Worm (Caenorhabditis elegans): Measurements from ENCODE around the gene dnj-13.

The dnj-13 gene

ce11 chrII:11571260-11571854 lies 25.9 kb downstream of the dnj-13 start, which contains the start of gene F54D5.3 (continued):
- no peak for TF ChIP-seq nhr-10 (tag; optimal IDR thresholded peaks at IDR 0.05)
- peak; percentile 91 for TF ChIP-seq pqm-1 (tag; optimal IDR thresholded peaks at IDR 0.05)
- no peak for TF ChIP-seq zfp-2 (tag; optimal IDR thresholded peaks at IDR 0.05)
- no peak for TF ChIP-seq daf-19 (GFP tag; conservative IDR thresholded peaks at IDR 0.05)
- no peak for TF ChIP-seq nhr-111 (GFP tag; optimal IDR thresholded peaks at IDR 0.05)
- no peak for TF ChIP-seq duxl-1 (tag; optimal IDR thresholded peaks at IDR 0.05; ENCODE audit: poor library complexity)
- TF ChIP-seq lsy-2 (tag; optimal IDR thresholded peaks at IDR 0.05): no peak
- TF ChIP-seq ztf-7 (tag; optimal IDR thresholded peaks at IDR 0.05): no peak
- TF ChIP-seq ztf-11 (tag; optimal IDR thresholded peaks at IDR 0.05): no peak
- TF ChIP-seq lir-3 (tag; optimal IDR thresholded peaks at IDR 0.05): no peak
- TF ChIP-seq dpl-1 (GFP tag; optimal IDR thresholded peaks at IDR 0.05): no peak
- TF ChIP-seq fos-1 (tag; optimal IDR thresholded peaks at IDR 0.05): no peak
- no peak for TF ChIP-seq T26A8.4 (GFP tag; IDR thresholded peaks at IDR 0.05)
- TF ChIP-seq unc-39 (tag; optimal IDR thresholded peaks at IDR 0.05): no peak
- TF ChIP-seq tag-97 (GFP tag; IDR thresholded peaks at IDR 0.05): no peak
- TF ChIP-seq dmd-9 (GFP tag; IDR thresholded peaks at IDR 0.05): no peak
- TF ChIP-seq ceh-44 (GFP tag; IDR thresholded peaks at IDR 0.05): no peak
- TF ChIP-seq gei-8 (GFP tag; optimal IDR thresholded peaks at IDR 0.05): no peak
- TF ChIP-seq lin-13 (GFP tag; optimal IDR thresholded peaks at IDR 0.05): no peak
- TF ChIP-seq R02D3.7 (tag; optimal IDR thresholded peaks at IDR 0.05): no peak
- no peak for TF ChIP-seq pha-4 (GFP tag; IDR thresholded peaks at IDR 0.05)
- TF ChIP-seq pha-4 (tag; optimal IDR thresholded peaks at IDR 0.05): no peak
- no peak for TF ChIP-seq zip-11 (GFP tag; IDR thresholded peaks at IDR 0.05)
- TF ChIP-seq spr-1 (tag; optimal IDR thresholded peaks at IDR 0.05): no peak
- TF ChIP-seq ceh-20 (GFP tag; IDR thresholded peaks at IDR 0.05): no peak
- TF ChIP-seq ces-1 (GFP tag; optimal IDR thresholded peaks at IDR 0.05): no peak
- no peak for TF ChIP-seq lin-29 (GFP tag; IDR thresholded peaks at IDR 0.05)
- no peak for TF ChIP-seq F49E8.2 (tag; optimal IDR thresholded peaks at IDR 0.05; ENCODE audit: borderline replicate concordance)
- no peak for TF ChIP-seq lin-15B (tag; optimal IDR thresholded peaks at IDR 0.05)
- TF ChIP-seq D1046.2 (GFP tag; IDR thresholded peaks at IDR 0.05): no peak
- TF ChIP-seq madf-9 (GFP tag; conservative IDR thresholded peaks at IDR 0.05): no peak
- no peak for TF ChIP-seq F26F4.8 (GFP tag; conservative IDR thresholded peaks at IDR 0.05)
- TF ChIP-seq ceh-62 (tag; optimal IDR thresholded peaks at IDR 0.05): no peak
- no peak for TF ChIP-seq F10B5.3 (tag; optimal IDR thresholded peaks at IDR 0.05)
- TF ChIP-seq nhr-41 (GFP tag; IDR thresholded peaks at IDR 0.05): no peak
- TF ChIP-seq daf-16 (GFP tag; optimal IDR thresholded peaks at IDR 0.05): no peak
- TF ChIP-seq daf-16 (tag; optimal IDR thresholded peaks at IDR 0.05): peak; percentile 33

DNA sequence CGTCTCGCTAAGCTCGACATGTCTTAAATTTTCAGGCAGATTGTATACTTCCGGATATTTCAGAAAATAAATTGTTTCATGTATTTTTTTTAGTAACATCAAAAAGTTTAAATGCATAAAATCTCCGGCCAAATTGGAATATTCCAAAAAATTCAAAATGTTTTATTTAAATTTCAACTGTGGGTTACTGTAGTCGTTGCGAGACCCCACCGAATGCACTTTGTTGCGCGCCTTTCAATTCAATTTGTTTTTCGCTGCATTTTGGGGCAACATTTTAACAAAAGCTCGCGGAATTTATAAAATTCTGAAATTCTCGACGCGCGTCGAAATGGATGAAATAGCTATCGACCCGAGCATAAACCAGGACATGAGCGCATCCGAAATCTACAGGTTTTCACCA lies 27.4 kb downstream of the dnj-13 start, which contains the start of gene F54D5.2:
TSS of gene F54D5.2 (plus strand) at position 237 of the 400 bp plus-strand sequence.
- TF ChIP-seq daf-16 (GFP tag; optimal IDR thresholded peaks at IDR 0.05) (no peak), daf-16 (tag; optimal IDR thresholded peaks at IDR 0.05) (no peak), fos-1 (tag; optimal IDR thresholded peaks at IDR 0.05) (no peak), aha-1 (tag) (peak; percentile 72), unc-39 (tag; optimal IDR thresholded peaks at IDR 0.05) (no peak)

- TF ChIP-seq zip-2 (tag; optimal IDR thresholded peaks at IDR 0.05) (no peak), F10B5.3 (tag; optimal IDR thresholded peaks at IDR 0.05) (no peak), spr-1 (tag; optimal IDR thresholded peaks at IDR 0.05) (no peak), mxl-2 (GFP tag; conservative IDR thresholded peaks at IDR 0.05) (no peak), ceh-32 (tag; optimal IDR thresholded peaks at IDR 0.05; ENCODE audit: poor library complexity) (no peak), lsy-2 (tag; optimal IDR thresholded peaks at IDR 0.05) (peak in 1 of 2 experiments; percentile 23), nhr-237 (tag; optimal IDR thresholded peaks at IDR 0.05) (no peak), madf-5 (GFP tag; IDR thresholded peaks at IDR 0.05) (no peak), nhr-6 (tag; optimal IDR thresholded peaks at IDR 0.05) (no peak), hlh-11 (tag; optimal IDR thresholded peaks at IDR 0.05) (no peak), daf-16 (GFP tag; optimal IDR thresholded peaks at IDR 0.05) (no peak), daf-16 (tag; optimal IDR thresholded peaks at IDR 0.05) (peak; percentile 4), nhr-28 (tag; optimal IDR thresholded peaks at IDR 0.05) (peak; percentile 8), pqm-1 (tag; optimal IDR thresholded peaks at IDR 0.05) (peak; percentile 50)
Measured at ce11 chrII:11577397-11577796, 31.9 kb downstream of the dnj-13 start, which contains the start of gene pcs-1. pcs-1 (minus strand) TSS chrII:11577740.

Measured in whole organism, L4 larva.